Fruit fly (Drosophila melanogaster): ENCODE measurements around the gene Sfp24Bd.

The Sfp24Bd gene

DNA sequence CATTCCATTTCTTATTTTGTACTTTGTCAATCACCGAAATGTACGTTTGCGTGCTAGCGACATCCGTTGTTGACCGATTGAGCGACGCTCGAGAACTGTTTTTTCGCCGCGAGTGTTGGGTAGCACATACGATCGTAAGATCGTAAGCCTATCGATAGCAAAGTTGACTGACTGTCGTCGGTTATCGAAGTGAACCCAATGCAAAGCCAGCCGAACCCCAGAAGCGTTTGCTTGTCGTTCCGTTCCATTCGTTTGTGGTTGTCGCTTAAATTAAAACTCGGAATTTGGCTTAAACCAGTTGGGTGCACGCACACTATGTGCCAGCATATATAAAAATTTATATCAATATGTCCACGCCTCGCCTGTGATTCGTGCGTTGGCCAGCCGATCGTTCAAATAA, 22.9 kb downstream of the Sfp24Bd start (continued):
- TF ChIP-seq chinmo (GFP tag; IDR thresholded peaks at IDR 0.05; ENCODE audit: partially characterized antibody) (peak; percentile 76; the same call in 2 of the 4 replicates), CG18262 (tag; optimal IDR thresholded peaks at IDR 0.05) (no peak), sima (GFP tag; optimal IDR thresholded peaks at IDR 0.05) (no peak), repo (GFP tag; optimal IDR thresholded peaks at IDR 0.05) (no peak), C15 (GFP tag; IDR thresholded peaks at IDR 0.05) (no peak), bcd (GFP tag; optimal IDR thresholded peaks at IDR 0.05) (no peak), CG34224 (GFP tag; IDR thresholded peaks at IDR 0.05; ENCODE audit: partially characterized antibody) (peak; percentile 73), eyg (GFP tag; optimal IDR thresholded peaks at IDR 0.05) (no peak), Bdp1 (GFP tag; optimal IDR thresholded peaks at IDR 0.05) (no peak), Dip2 (GFP tag; IDR thresholded peaks at IDR 0.05) (no peak), pfk (GFP tag; optimal IDR thresholded peaks at IDR 0.05) (peak; percentile 36), CG10267 (tag; optimal IDR thresholded peaks at IDR 0.05) (no peak), CG13424 (tag; optimal IDR thresholded peaks at IDR 0.05) (no peak), bowl (GFP tag; IDR thresholded peaks at IDR 0.05) (no peak), ci (GFP tag; IDR thresholded peaks at IDR 0.05) (no peak), CG14014 (GFP tag; IDR thresholded peaks at IDR 0.05) (no peak), tna (GFP tag; IDR thresholded peaks at IDR 0.05; ENCODE audit: partially characterized antibody) (no peak), ewg (GFP tag; optimal IDR thresholded peaks at IDR 0.05) (no peak), CG18619 (GFP tag; optimal IDR thresholded peaks at IDR 0.05) (no peak), hbn (GFP tag; IDR thresholded peaks at IDR 0.05; ENCODE audit: partially characterized antibody) (peak; percentile 52), CG8765 (GFP tag; IDR thresholded peaks at IDR 0.05) (no peak), Optix (GFP tag; IDR thresholded peaks at IDR 0.05) (no peak), Dref (GFP tag; IDR thresholded peaks at IDR 0.05) (peak; percentile 62), Usf (GFP tag; optimal IDR thresholded peaks at IDR 0.05) (no peak), H15 (GFP tag; IDR thresholded peaks at IDR 0.05) (no peak), esg (GFP tag; conservative IDR thresholded peaks at IDR 0.05) (no peak), CG10147 (GFP tag; optimal IDR thresholded peaks at IDR 0.05) (no peak), CG14050 (GFP tag; IDR thresholded peaks at IDR 0.05) (no peak), Eip74EF (GFP tag; optimal IDR thresholded peaks at IDR 0.05) (no peak), Gug (GFP tag; IDR thresholded peaks at IDR 0.05) (no peak), row (GFP tag; IDR thresholded peaks at IDR 0.05) (peak; percentile 13; the same call in 1 of the 3 replicates), CG6765 (GFP tag; optimal IDR thresholded peaks at IDR 0.05) (no peak), CG6813 (GFP tag; optimal IDR thresholded peaks at IDR 0.05) (no peak), lilli (GFP tag; optimal IDR thresholded peaks at IDR 0.05) (no peak), E2f2 (GFP tag; IDR thresholded peaks at IDR 0.05) (no peak), Xrp1 (GFP tag; IDR thresholded peaks at IDR 0.05) (no peak), CG4707 (GFP tag; optimal IDR thresholded peaks at IDR 0.05) (no peak), CG12299 (tag; optimal IDR thresholded peaks at IDR 0.05) (no peak), ATbp (GFP tag; optimal IDR thresholded peaks at IDR 0.05) (no peak), Bgb (GFP tag; IDR thresholded peaks at IDR 0.05; ENCODE audit: partially characterized antibody) (peak; percentile 66), vfl (GFP tag; optimal IDR thresholded peaks at IDR 0.05) (no peak), Lim3 (GFP tag; IDR thresholded peaks at IDR 0.05) (no peak), tio (GFP tag; optimal IDR thresholded peaks at IDR 0.05) (no peak), h (optimal IDR thresholded peaks at IDR 0.05) (no peak), amos (GFP tag; IDR thresholded peaks at IDR 0.05; ENCODE audit: partially characterized antibody) (peak; percentile 54; the same call in 1 of the 2 replicates), ase (GFP tag; IDR thresholded peaks at IDR 0.05) (no peak), vnd (GFP tag; IDR thresholded peaks at IDR 0.05; ENCODE audit: partially characterized antibody) (0 out of 3 replicates have a peak, but pooled peaks have one; percentile 11), emc (GFP tag; optimal IDR thresholded peaks at IDR 0.05) (no peak), tll (GFP tag; optimal IDR thresholded peaks at IDR 0.05) (no peak), unpg (GFP tag; optimal IDR thresholded peaks at IDR 0.05) (no peak), CG12942 (GFP tag; optimal IDR thresholded peaks at IDR 0.05) (no peak)
